Worm (Caenorhabditis elegans) whole organism, L4 larva: Measurements from ENCODE around the gene W07G4.5.

Experiments
- R02D3.7 ChIP-seq: fragments of 150-350 bp; sonication (generic microtip); optimal IDR thresholded peaks from 3 replicates; lab custom pipeline; 2014; ENCODE audit warnings: missing biosample characterization, missing genetic modification characterization
- T26A8.4 ChIP-seq: fragments of 200-800 bp; sonication (Bioruptor generic); IDR thresholded peaks from 2 replicates; pipeline ENCODE4 v1.3.6; 2022; ENCODE audit warnings: missing genetic modification characterization, missing compliant biosample characterization
- ceh-82 ChIP-seq: sonication (generic microtip); optimal IDR thresholded peaks from 2 replicates; lab custom pipeline; 2017; ENCODE audit warnings: missing biosample characterization, missing genetic modification characterization
- daf-16 ChIP-seq, 3 experiments: sonication (generic microtip); optimal IDR thresholded peaks; 2 replicates each; lab custom pipeline; 2016 to 2017; ENCODE audit warnings: missing genetic modification characterization in 3 of 3, missing genetic modification reagents in 3 of 3, mild to moderate bottlenecking in 2 of 3, missing compliant biosample characterization in 2 of 3, missing biosample characterization in 1 of 3, moderate library complexity in 1 of 3
- daf-8 ChIP-seq: fragments of 200-800 bp; sonication (Bioruptor generic); IDR thresholded peaks from 2 replicates; pipeline ENCODE4 v1.3.6; 2022; ENCODE audit warnings: missing genetic modification characterization, missing compliant biosample characterization
- lin-15B ChIP-seq: fragments of 150-350 bp; sonication (generic microtip); optimal IDR thresholded peaks from 3 replicates; lab custom pipeline; 2014; ENCODE audit warnings: missing biosample characterization, missing genetic modification characterization
- lin-39 ChIP-seq: fragments of 150-350 bp; optimal IDR thresholded peaks from 2 replicates; lab custom pipeline; 2014; ENCODE audit warnings: missing biosample characterization, missing genetic modification reagents, missing genetic modification characterization
- nhr-48 ChIP-seq: sonication (generic microtip); optimal IDR thresholded peaks from 2 replicates; lab custom pipeline; 2016; ENCODE audit warnings: mild to moderate bottlenecking, missing genetic modification characterization, missing compliant biosample characterization
- nhr-77 ChIP-seq: fragments of 150-350 bp; optimal IDR thresholded peaks from 2 replicates; lab custom pipeline; 2014; ENCODE audit warnings: missing biosample characterization, missing genetic modification characterization

ce11 chrV:13043832-13044521 is 3.8 kb upstream of the W07G4.5 start:
- TF ChIP-seq daf-16 (GFP tag; optimal IDR thresholded peaks at IDR 0.05; lab: Kevin White, UChicago) (no peak), daf-16 (tag; optimal IDR thresholded peaks at IDR 0.05; lab: Kevin White, UChicago) (no peak), nhr-48 (tag; lab: Kevin White, UChicago) (no peak), daf-8 (no peak), lin-15B (tag; lab: Kevin White, UChicago) (no peak), nhr-77 (tag; lab: Kevin White, UChicago) (no peak), R02D3.7 (tag; lab: Kevin White, UChicago) (no peak), ceh-82 (tag; lab: Kevin White, UChicago) (no peak), T26A8.4 (GFP tag; lab: Robert Waterston, UW) (no peak), lin-39 (tag; lab: Kevin White, UChicago) (no peak)
